Worm (Caenorhabditis elegans): ENCODE data around the gene dap-3.
A peak's percentile ranks its signal among the peaks of the same experiment; 100 is the strongest.

Gene dap-3

DNA sequence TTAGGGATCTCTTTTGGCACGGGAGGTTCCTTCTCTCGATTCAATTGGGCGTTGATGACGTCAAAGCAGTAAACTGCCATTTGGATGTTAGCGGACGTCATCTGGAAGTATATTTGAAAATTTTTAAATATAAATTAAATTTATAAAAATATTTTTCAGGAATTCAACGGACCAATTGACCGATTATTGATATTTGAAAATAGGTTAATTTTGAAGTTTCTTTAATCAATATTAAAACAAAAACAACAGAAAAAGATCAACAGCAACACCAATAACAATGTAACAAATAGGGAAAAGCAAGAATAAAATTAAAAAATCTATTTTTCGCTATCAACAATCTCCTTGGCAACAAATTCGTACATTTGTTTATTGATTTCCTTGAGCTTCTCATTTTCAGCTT is 41.7 kb upstream of the dap-3 start, which contains the start of gene R166.3:
R166.3 (minus strand) TSS at position 101 of the 400 bp plus-strand sequence.
- TF ChIP-seq hrde-1 (tag; optimal IDR thresholded peaks at IDR 0.05; ENCODE audit: borderline replicate concordance) (peak; percentile 5), Y53G8AR.9 (GFP tag; conservative IDR thresholded peaks at IDR 0.05) (no peak), ccch-3 (GFP tag; optimal IDR thresholded peaks at IDR 0.05) (no peak), nfya-2 (GFP tag; IDR thresholded peaks at IDR 0.05) (no peak)

DNA sequence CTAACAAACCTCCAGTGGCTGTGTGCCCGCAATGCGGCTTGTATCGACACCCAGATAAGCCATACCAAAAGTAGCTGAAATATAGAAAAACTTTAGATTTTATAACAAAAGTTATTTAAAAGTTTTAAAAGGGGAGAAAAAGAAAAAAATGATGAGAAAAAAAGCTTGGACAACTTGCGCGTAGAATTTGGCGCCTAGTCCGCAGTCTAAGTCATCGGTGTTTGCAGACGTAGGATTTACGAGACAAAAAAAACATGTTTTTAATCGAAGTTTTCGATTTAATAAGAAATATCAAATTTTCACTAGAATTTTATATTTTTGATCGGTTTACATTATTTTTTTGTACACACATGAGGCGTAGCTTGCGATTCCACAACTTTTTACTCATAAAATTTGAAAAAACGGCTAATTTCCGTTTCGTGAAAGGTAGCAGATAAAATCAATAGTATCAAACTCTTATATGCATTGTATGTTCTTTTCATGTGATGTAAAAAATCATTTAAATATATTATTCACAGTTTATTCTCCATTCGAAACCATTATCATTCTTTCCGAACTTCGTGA is 38.9 kb upstream of the dap-3 start, which contains the start of gene pro-1:
pro-1 (minus strand) TSS at position 74 of the 564 bp plus-strand sequence.
- TF ChIP-seq ceh-40 (GFP tag; IDR thresholded peaks at IDR 0.05) (peak; percentile 80), ZK185.1 (tag; optimal IDR thresholded peaks at IDR 0.05; ENCODE audit: poor library complexity, severe bottlenecking) (peak; percentile 90), nhr-90 (tag; optimal IDR thresholded peaks at IDR 0.05) (no peak), ceh-91 (GFP tag; IDR thresholded peaks at IDR 0.05) (no peak), akir-1 (GFP tag; optimal IDR thresholded peaks at IDR 0.05) (no peak), F57A8.1 (GFP tag; optimal IDR thresholded peaks at IDR 0.05) (no peak), dpl-1 (GFP tag; optimal IDR thresholded peaks at IDR 0.05) (no peak), lag-1 (GFP tag; IDR thresholded peaks at IDR 0.05) (no peak), Y67H2A.10 (GFP tag; conservative IDR thresholded peaks at IDR 0.05) (peak; percentile 82), ccch-3 (GFP tag; optimal IDR thresholded peaks at IDR 0.05) (peak; percentile 15), fkh-3 (tag; optimal IDR thresholded peaks at IDR 0.05) (peak; percentile 17), gei-17 (GFP tag; optimal IDR thresholded peaks at IDR 0.05) (peak; percentile 72), Y79H2A.3 (GFP tag; conservative IDR thresholded peaks at IDR 0.05) (0 out of 2 replicates have a peak, but pooled peaks have one; percentile 7), F10E7.11 (tag; optimal IDR thresholded peaks at IDR 0.05) (peak; percentile 76), nfyb-1 (GFP tag; IDR thresholded peaks at IDR 0.05) (peak; percentile 98), mes-4 (tag; optimal IDR thresholded peaks at IDR 0.05) (no peak), snpc-3.4 (tag; optimal IDR thresholded peaks at IDR 0.05) (no peak), bed-1 (GFP tag; IDR thresholded peaks at IDR 0.05) (no peak), die-1 (tag; optimal IDR thresholded peaks at IDR 0.05) (no peak), Y53F4B.3 (GFP tag; IDR thresholded peaks at IDR 0.05) (peak; percentile 52; the same call in 1 of the 2 replicates), aptf-2 (GFP tag; conservative IDR thresholded peaks at IDR 0.05) (no peak), lsl-1 (GFP tag; optimal IDR thresholded peaks at IDR 0.05) (peak; percentile 15), B0019.2 (GFP tag; conservative IDR thresholded peaks at IDR 0.05) (no peak; the same call in 1 of the 2 replicates), ceh-100 (GFP tag; IDR thresholded peaks at IDR 0.05) (peak; percentile 66), chd-7 (tag; optimal IDR thresholded peaks at IDR 0.05) (peak; percentile 94), atf-7 (tag; optimal IDR thresholded peaks at IDR 0.05) (peak; percentile 81), lsy-27 (tag; optimal IDR thresholded peaks at IDR 0.05; ENCODE audit: borderline replicate concordance, insufficient read depth) (peak; percentile 65), hsf-1 (GFP tag; IDR thresholded peaks at IDR 0.05) (peak; percentile 48), tlf-1 (GFP tag; optimal IDR thresholded peaks at IDR 0.05) (peak; percentile 76), snpc-1.1 (tag; optimal IDR thresholded peaks at IDR 0.05; ENCODE audit: insufficient read depth) (peak; percentile 37), F33H1.4 (GFP tag; IDR thresholded peaks at IDR 0.05) (peak; percentile 53), ceh-58 (GFP tag; IDR thresholded peaks at IDR 0.05) (peak; percentile 37; the same call in 1 of the 2 replicates), let-607 (tag; optimal IDR thresholded peaks at IDR 0.05) (peak; percentile 35 to 53), sea-2 (GFP tag; IDR thresholded peaks at IDR 0.05) (0 out of 2 replicates have a peak, but pooled peaks have one; percentile 9), ama-1 (optimal IDR thresholded peaks at IDR 0.05) (peak; percentile 81), ama-1 (GFP tag; optimal IDR thresholded peaks at IDR 0.05) (peak in 1 of 2 experiments; percentile 30), aptf-3 (GFP tag; IDR thresholded peaks at IDR 0.05) (peak; percentile 91; the same call in 1 of the 2 replicates), lir-1 (GFP tag; conservative IDR thresholded peaks at IDR 0.05) (peak; percentile 60), egl-18 (GFP tag; IDR thresholded peaks at IDR 0.05) (no peak), snpc-1.3 (tag; optimal IDR thresholded peaks at IDR 0.05; ENCODE audit: insufficient read depth) (peak; percentile 63), xnd-1 (tag; optimal IDR thresholded peaks at IDR 0.05) (no peak), madf-6 (GFP tag; IDR thresholded peaks at IDR 0.05) (peak; percentile 79)
